Worm (Caenorhabditis elegans): Measurements from ENCODE around the gene pkc-1.

The pkc-1 gene

ce11 chrV:12032060-12032459 lies at the start of gene pkc-1:
TSS of gene pkc-1 (minus strand) at chrV:12032160.
- TF ChIP-seq nhr-90 (tag; optimal IDR thresholded peaks at IDR 0.05; ENCODE audit: poor library complexity) (no peak), grh-1 (GFP tag; IDR thresholded peaks at IDR 0.05) (no peak), F16B12.6 (tag; optimal IDR thresholded peaks at IDR 0.05) (no peak), alr-1 (tag; optimal IDR thresholded peaks at IDR 0.05; ENCODE audit: borderline replicate concordance) (no peak), C16A3.4 (tag; optimal IDR thresholded peaks at IDR 0.05) (no peak), hpl-2 (GFP tag; optimal IDR thresholded peaks at IDR 0.05) (no peak), mep-1 (tag; optimal IDR thresholded peaks at IDR 0.05) (no peak), mef-2 (tag; optimal IDR thresholded peaks at IDR 0.05) (no peak), unc-130 (tag; optimal IDR thresholded peaks at IDR 0.05) (no peak), hlh-4 (tag; optimal IDR thresholded peaks at IDR 0.05) (no peak), hlh-17 (GFP tag; optimal IDR thresholded peaks at IDR 0.05; ENCODE audit: borderline replicate concordance) (no peak), irx-1 (tag; optimal IDR thresholded peaks at IDR 0.05) (no peak), nhr-20 (tag; optimal IDR thresholded peaks at IDR 0.05) (no peak), blmp-1 (tag; optimal IDR thresholded peaks at IDR 0.05) (no peak), ztf-11 (tag; optimal IDR thresholded peaks at IDR 0.05) (no peak), fkh-10 (GFP tag; optimal IDR thresholded peaks at IDR 0.05) (no peak)

- TF ChIP-seq lin-35 (GFP tag; optimal IDR thresholded peaks at IDR 0.05) (no peak), blmp-1 (tag; optimal IDR thresholded peaks at IDR 0.05) (no peak), lin-13 (GFP tag; optimal IDR thresholded peaks at IDR 0.05) (no peak), xbp-1 (tag; optimal IDR thresholded peaks at IDR 0.05) (no peak), ces-1 (GFP tag; optimal IDR thresholded peaks at IDR 0.05) (no peak), alr-1 (tag; optimal IDR thresholded peaks at IDR 0.05; ENCODE audit: borderline replicate concordance) (no peak)
These were observed 48.3 kb upstream of the pkc-1 start, which contains the start of gene R07B7.9 for ce11 chrV:12080274-12080673. TSS of gene R07B7.9 (minus strand) at chrV:12080374.

- TF ChIP-seq lin-14 (GFP tag; optimal IDR thresholded peaks at IDR 0.05) (no peak), lir-3 (tag; optimal IDR thresholded peaks at IDR 0.05; ENCODE audit: poor library complexity) (no peak), nhr-12 (tag; optimal IDR thresholded peaks at IDR 0.05) (no peak), snu-23 (GFP tag; optimal IDR thresholded peaks at IDR 0.05) (no peak), C34B4.2 (tag; optimal IDR thresholded peaks at IDR 0.05) (no peak), elt-2 (tag; optimal IDR thresholded peaks at IDR 0.05) (peak; percentile 29), efl-1 (optimal IDR thresholded peaks at IDR 0.05) (no peak), efl-1 (GFP tag; optimal IDR thresholded peaks at IDR 0.05 in 1 of 2) (peak in 1 of 2 experiments; percentile 45)
These were observed 44.0 kb upstream of the pkc-1 start for ce11 chrV:12075983-12076382.

ce11 chrV:12074886-12075285 lies 42.9 kb upstream of the pkc-1 start, which contains the start of gene R07B7.6:
TSS of gene R07B7.6 (minus strand) at chrV:12074986.
- TF ChIP-seq jun-1 (tag; optimal IDR thresholded peaks at IDR 0.05) (no peak), vab-15 (tag; optimal IDR thresholded peaks at IDR 0.05) (no peak), mdl-1 (tag; optimal IDR thresholded peaks at IDR 0.05) (no peak), ztf-4 (tag; optimal IDR thresholded peaks at IDR 0.05) (no peak), grh-1 (GFP tag; IDR thresholded peaks at IDR 0.05) (no peak), sox-4 (tag; optimal IDR thresholded peaks at IDR 0.05) (no peak), C04F5.9 (tag; optimal IDR thresholded peaks at IDR 0.05) (no peak), hlh-4 (tag; optimal IDR thresholded peaks at IDR 0.05) (no peak), nhr-47 (tag; optimal IDR thresholded peaks at IDR 0.05) (no peak), unc-86 (tag; optimal IDR thresholded peaks at IDR 0.05) (no peak), C16A3.4 (tag; optimal IDR thresholded peaks at IDR 0.05) (no peak), sptf-1 (tag; optimal IDR thresholded peaks at IDR 0.05) (no peak), lin-15B (tag; optimal IDR thresholded peaks at IDR 0.05) (no peak), nhr-90 (tag; optimal IDR thresholded peaks at IDR 0.05; ENCODE audit: poor library complexity) (no peak)

All from whole organism, L1 larva.